Comparison of ENCODE assay signal across 1 fruit fly cellular context in the genomic region with DNA sequence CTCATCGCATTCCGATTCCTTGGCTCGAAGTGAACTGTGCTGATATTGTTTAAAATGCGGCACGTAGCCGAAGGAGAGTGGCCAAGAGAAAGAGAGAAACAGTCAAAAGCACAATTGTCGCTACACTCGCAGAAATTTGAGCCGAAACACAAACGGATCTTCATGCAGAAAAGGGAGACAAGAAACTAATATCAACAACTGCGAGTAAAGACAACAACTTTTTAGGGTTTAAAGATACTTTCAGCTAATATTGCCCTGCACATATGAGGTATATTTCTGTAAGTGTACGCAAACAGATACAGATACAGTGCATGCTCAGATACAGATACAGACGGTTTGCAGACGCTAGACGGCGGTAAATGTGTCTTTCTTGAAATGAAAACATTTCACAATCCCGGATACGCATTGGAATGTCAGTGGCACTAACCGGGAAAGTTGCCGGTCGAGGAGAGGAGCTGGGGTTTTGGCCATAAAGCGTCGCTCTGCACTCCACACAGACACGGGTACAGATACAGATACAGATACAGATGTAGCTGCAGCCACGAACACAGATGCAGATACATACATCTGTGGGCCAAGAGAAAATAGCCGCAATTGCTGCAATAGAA.
TF ChIP-seq lines count a peak whose summit lies in the region.

No protein-coding gene starts in this region.

TF ChIP-seq in whole organism, embryonic, 481 proteins besides CTCF, POLR2A, EP300 and RAD21 (continued from another document):
- TF ChIP-seq CkIIα-i1 (GFP tag; IDR thresholded peaks at IDR 0.05; lab: Robert Waterston, UW) (peak; percentile 33; the same call in 1 of the 2 replicates), B-H2 (GFP tag; optimal IDR thresholded peaks at IDR 0.05; lab: Kevin White, UChicago) (no peak), TFAM (GFP tag; optimal IDR thresholded peaks at IDR 0.05; lab: Kevin White, UChicago) (peak; percentile 60), cwo (GFP tag; optimal IDR thresholded peaks at IDR 0.05; lab: Kevin White, UChicago) (peak; percentile 67), dimm (GFP tag; IDR thresholded peaks at IDR 0.05; lab: Robert Waterston, UW) (peak; percentile 58), sima (GFP tag; optimal IDR thresholded peaks at IDR 0.05; lab: Kevin White, UChicago) (peak; percentile 72), schlank (tag; optimal IDR thresholded peaks at IDR 0.05; lab: Kevin White, UChicago) (peak; percentile 11), Mrtf (GFP tag; IDR thresholded peaks at IDR 0.05; lab: Robert Waterston, UW) (peak; percentile 81), CG4404 (GFP tag; IDR thresholded peaks at IDR 0.05; lab: Robert Waterston, UW) (peak; percentile 40; the same call in 1 of the 2 replicates), CG6654 (GFP tag; optimal IDR thresholded peaks at IDR 0.05; lab: Kevin White, UChicago) (peak; percentile 65), fd102C (GFP tag; optimal IDR thresholded peaks at IDR 0.05; lab: Kevin White, UChicago) (no peak), shn (GFP tag; optimal IDR thresholded peaks at IDR 0.05; lab: Kevin White, UChicago) (peak; percentile 87), CG1832 (GFP tag; optimal IDR thresholded peaks at IDR 0.05; lab: Kevin White, UChicago) (no peak), CG1647 (GFP tag; optimal IDR thresholded peaks at IDR 0.05; lab: Kevin White, UChicago) (peak; percentile 75)
